Worm (Caenorhabditis elegans) whole organism, L3 larva: ENCODE results near the gene srsy-2.

Source experiments
- ZK546.5 ChIP-seq: sonication (generic microtip); optimal IDR thresholded peaks from 2 replicates; lab custom pipeline; 2017; ENCODE audit warnings: missing biosample characterization, missing genetic modification characterization
- ama-1 ChIP-seq: fragments of 150-350 bp; optimal IDR thresholded peaks from 2 replicates; lab custom pipeline; 2018
- daf-12 ChIP-seq: fragments of 150-350 bp; optimal IDR thresholded peaks from 2 replicates; lab custom pipeline; 2014; ENCODE audit warnings: missing biosample characterization, missing genetic modification reagents, missing genetic modification characterization
- elt-3 ChIP-seq, 3 experiments: fragments of 150-350 bp in 1 of 3; sonication (generic microtip) in 2 of 3; optimal IDR thresholded peaks; 2 replicates in 2 of 3; 4 replicates in 1 of 3; lab custom pipeline; 2014 to 2017; ENCODE audit warnings: missing biosample characterization in 3 of 3, missing genetic modification characterization in 3 of 3
- fkh-10 ChIP-seq: sonication (generic microtip); optimal IDR thresholded peaks from 2 replicates; lab custom pipeline; 2017; ENCODE audit warnings: missing biosample characterization, missing genetic modification reagents, missing genetic modification characterization
- fkh-2 ChIP-seq: fragments of 150-350 bp; optimal IDR thresholded peaks from 2 replicates; lab custom pipeline; 2014; ENCODE audit warnings: missing biosample characterization, missing genetic modification reagents, missing genetic modification characterization
- fos-1 ChIP-seq: fragments of 150-350 bp; optimal IDR thresholded peaks from 2 replicates; lab custom pipeline; 2014; ENCODE audit warnings: missing biosample characterization, missing genetic modification characterization
- nhr-11 ChIP-seq: fragments of 150-350 bp; optimal IDR thresholded peaks from 2 replicates; lab custom pipeline; 2014; ENCODE audit warnings: missing biosample characterization, missing genetic modification characterization
- nhr-25 ChIP-seq: sonication (generic microtip); optimal IDR thresholded peaks from 2 replicates; lab custom pipeline; 2017; ENCODE audit warnings: missing biosample characterization, missing genetic modification characterization
- pha-4 ChIP-seq: fragments of 150-350 bp; optimal IDR thresholded peaks from 2 replicates; lab custom pipeline; 2014; ENCODE audit warnings: missing biosample characterization, missing genetic modification reagents, missing genetic modification characterization
- unc-62 ChIP-seq: fragments of 150-350 bp; sonication (generic microtip); optimal IDR thresholded peaks from 4 replicates; lab custom pipeline; 2014; ENCODE audit warnings: missing biosample characterization, missing genetic modification reagents, missing genetic modification characterization
- zag-1 ChIP-seq: fragments of 150-350 bp; optimal IDR thresholded peaks from 2 replicates; lab custom pipeline; 2014; ENCODE audit warnings: missing biosample characterization, missing genetic modification characterization
- ztf-11 ChIP-seq: fragments of 150-350 bp; optimal IDR thresholded peaks from 2 replicates; lab custom pipeline; 2014; ENCODE audit warnings: missing biosample characterization, missing genetic modification characterization

- no peak for TF ChIP-seq elt-3 (tag; optimal IDR thresholded peaks at IDR 0.05; lab: Kevin White, UChicago)
- TF ChIP-seq daf-12 (tag; lab: Kevin White, UChicago) = no peak
- no peak for TF ChIP-seq nhr-25 (tag; lab: Kevin White, UChicago)
- no peak for TF ChIP-seq ZK546.5 (tag; lab: Kevin White, UChicago)
- TF ChIP-seq nhr-11 (tag; lab: Kevin White, UChicago) = no peak
- no peak for TF ChIP-seq fkh-2 (tag; lab: Kevin White, UChicago)
- TF ChIP-seq ama-1 = no peak
- no peak for TF ChIP-seq pha-4 (tag; lab: Kevin White, UChicago)
- TF ChIP-seq zag-1 (tag; lab: Kevin White, UChicago) = no peak
- TF ChIP-seq ztf-11 (tag; lab: Kevin White, UChicago) = no peak
- no peak for TF ChIP-seq fos-1 (tag; lab: Kevin White, UChicago)
- no peak for TF ChIP-seq unc-62 (GFP tag; lab: Kevin White, UChicago)
- TF ChIP-seq fkh-10 (GFP tag; lab: Kevin White, UChicago) = no peak
Observed at ce11 chrII:6190770-6191169, 36.1 kb downstream of the srsy-2 start.
